Fruit fly (Drosophila melanogaster) Kc167 (cell line): ENCODE results near the gene gb.

Experiments
- Myc ChIP-seq: fragments of >200 bp; optimal IDR thresholded peaks from 2 replicates; lab custom pipeline; 2017; ENCODE audit warnings: missing external identifiers
- Sin3A ChIP-seq: fragments of >200 bp; optimal IDR thresholded peaks from 2 replicates; lab custom pipeline; 2018; ENCODE audit warnings: missing external identifiers
- h ChIP-seq: fragments of >200 bp; optimal IDR thresholded peaks from 3 replicates; lab custom pipeline; 2018; ENCODE audit warnings: missing external identifiers
- insv ChIP-seq: fragments of >200 bp; optimal IDR thresholded peaks from 3 replicates; lab custom pipeline; 2018; ENCODE audit warnings: missing external identifiers
- psq ChIP-seq: fragments of >200 bp; optimal IDR thresholded peaks from 2 replicates; lab custom pipeline; 2017; ENCODE audit warnings: missing external identifiers
- ttk ChIP-seq: sonication (Bioruptor generic); optimal IDR thresholded peaks from 2 replicates; lab custom pipeline; 2017; ENCODE audit warnings: missing external identifiers

The gb gene

dm6 chr3R:27149884-27150676, 38.0 kb upstream of the gb start:
- TF ChIP-seq ttk (lab: Kevin White, UChicago), result no peak
- TF ChIP-seq h (lab: Kevin White, UChicago), result no peak
- TF ChIP-seq Myc (lab: Kevin White, UChicago), result no peak
- TF ChIP-seq insv (lab: Kevin White, UChicago), result no peak
- no peak for TF ChIP-seq psq (lab: Kevin White, UChicago)
- no peak for TF ChIP-seq Sin3A (lab: Kevin White, UChicago)

dm6 chr3R:27148812-27149769, 37.0 kb upstream of the gb start:
- no peak for TF ChIP-seq psq (lab: Kevin White, UChicago)
- no peak for TF ChIP-seq insv (lab: Kevin White, UChicago)
- TF ChIP-seq h (lab: Kevin White, UChicago), result no peak
- TF ChIP-seq ttk (lab: Kevin White, UChicago), result no peak
- no peak for TF ChIP-seq Sin3A (lab: Kevin White, UChicago)
- TF ChIP-seq Myc (lab: Kevin White, UChicago), result no peak

- no peak for TF ChIP-seq insv (lab: Kevin White, UChicago)
- TF ChIP-seq Sin3A (lab: Kevin White, UChicago), result no peak
- TF ChIP-seq ttk (lab: Kevin White, UChicago), result no peak
- TF ChIP-seq Myc (lab: Kevin White, UChicago), result no peak
- TF ChIP-seq h (lab: Kevin White, UChicago), result no peak
Measured at dm6 chr3R:27139963-27140362, 27.9 kb upstream of the gb start.

- no peak for TF ChIP-seq ttk (lab: Kevin White, UChicago)
- no peak for TF ChIP-seq Sin3A (lab: Kevin White, UChicago)
- TF ChIP-seq h (lab: Kevin White, UChicago), result no peak
- TF ChIP-seq psq (lab: Kevin White, UChicago), result no peak
- no peak for TF ChIP-seq insv (lab: Kevin White, UChicago)
- no peak for TF ChIP-seq Myc (lab: Kevin White, UChicago)
Measured at dm6 chr3R:27138700-27139099, 26.6 kb upstream of the gb start.

- TF ChIP-seq ttk (lab: Kevin White, UChicago) (no peak), insv (lab: Kevin White, UChicago) (no peak), Sin3A (lab: Kevin White, UChicago) (no peak), h (lab: Kevin White, UChicago) (no peak), Myc (lab: Kevin White, UChicago) (no peak), psq (lab: Kevin White, UChicago) (no peak)
Measured at dm6 chr3R:27137914-27138323, 25.8 kb upstream of the gb start.

- TF ChIP-seq Myc (lab: Kevin White, UChicago) (no peak), psq (lab: Kevin White, UChicago) (no peak), Sin3A (lab: Kevin White, UChicago) (no peak), insv (lab: Kevin White, UChicago) (no peak), h (lab: Kevin White, UChicago) (no peak), ttk (lab: Kevin White, UChicago) (no peak)
Measured at dm6 chr3R:27135692-27136641, 23.9 kb upstream of the gb start.

dm6 chr3R:27134728-27135361, 22.8 kb upstream of the gb start:
- TF ChIP-seq Sin3A (lab: Kevin White, UChicago) (no peak), psq (lab: Kevin White, UChicago) (no peak), h (lab: Kevin White, UChicago) (no peak), Myc (lab: Kevin White, UChicago) (no peak), insv (lab: Kevin White, UChicago) (no peak), ttk (lab: Kevin White, UChicago) (no peak)

dm6 chr3R:27133992-27134391, 21.9 kb upstream of the gb start:
- TF ChIP-seq Myc (lab: Kevin White, UChicago), result no peak
- no peak for TF ChIP-seq ttk (lab: Kevin White, UChicago)

- no peak for TF ChIP-seq ttk (lab: Kevin White, UChicago)
- no peak for TF ChIP-seq psq (lab: Kevin White, UChicago)
Measured at dm6 chr3R:27131408-27131807, 19.3 kb upstream of the gb start.

dm6 chr3R:27130551-27131161, 18.6 kb upstream of the gb start:
- no peak for TF ChIP-seq Sin3A (lab: Kevin White, UChicago)
- TF ChIP-seq insv (lab: Kevin White, UChicago), result no peak
- TF ChIP-seq h (lab: Kevin White, UChicago), result no peak
- TF ChIP-seq ttk (lab: Kevin White, UChicago), result no peak
- no peak for TF ChIP-seq psq (lab: Kevin White, UChicago)
